Worm (Caenorhabditis elegans) whole organism, L3 larva: ENCODE data around the gene rad-23.

ENCODE experiments used
- R02D3.7 ChIP-seq: fragments of 150-350 bp; optimal IDR thresholded peaks from 2 replicates; lab custom pipeline; 2014; ENCODE audit warnings: missing biosample characterization, missing genetic modification characterization
- ZK546.5 ChIP-seq: sonication (generic microtip); optimal IDR thresholded peaks from 2 replicates; lab custom pipeline; 2017; ENCODE audit warnings: missing biosample characterization, missing genetic modification characterization
- ama-1 ChIP-seq: fragments of 150-350 bp; optimal IDR thresholded peaks from 2 replicates; lab custom pipeline; 2018
- egl-27 ChIP-seq: sonication (generic microtip); optimal IDR thresholded peaks from 4 replicates; lab custom pipeline; 2017; ENCODE audit warnings: missing biosample characterization, missing genetic modification reagents, missing genetic modification characterization
- elt-3 ChIP-seq, 3 experiments: fragments of 150-350 bp in 1 of 3; sonication (generic microtip) in 2 of 3; optimal IDR thresholded peaks; 2 replicates in 2 of 3; 4 replicates in 1 of 3; lab custom pipeline; 2014 to 2017; ENCODE audit warnings: missing biosample characterization in 3 of 3, missing genetic modification characterization in 3 of 3
- fos-1 ChIP-seq: fragments of 150-350 bp; optimal IDR thresholded peaks from 2 replicates; lab custom pipeline; 2014; ENCODE audit warnings: missing biosample characterization, missing genetic modification characterization
- mml-1 ChIP-seq: fragments of 150-350 bp; sonication (generic microtip); optimal IDR thresholded peaks from 3 replicates; lab custom pipeline; 2014; ENCODE audit warnings: missing biosample characterization, missing genetic modification characterization
- nhr-23 ChIP-seq: fragments of 150-350 bp; optimal IDR thresholded peaks from 2 replicates; lab custom pipeline; 2014; ENCODE audit warnings: missing biosample characterization, missing genetic modification reagents, missing genetic modification characterization
- nhr-237 ChIP-seq: fragments of 150-350 bp; optimal IDR thresholded peaks from 2 replicates; lab custom pipeline; 2014; ENCODE audit warnings: missing biosample characterization, missing genetic modification characterization
- nhr-25 ChIP-seq: sonication (generic microtip); optimal IDR thresholded peaks from 2 replicates; lab custom pipeline; 2017; ENCODE audit warnings: missing biosample characterization, missing genetic modification characterization
- nhr-28 ChIP-seq: fragments of 150-350 bp; optimal IDR thresholded peaks from 2 replicates; lab custom pipeline; 2014; ENCODE audit warnings: missing biosample characterization, missing genetic modification characterization
- skn-1 ChIP-seq: fragments of 150-350 bp; optimal IDR thresholded peaks from 2 replicates; lab custom pipeline; 2014; ENCODE audit warnings: missing biosample characterization, missing genetic modification characterization
- unc-39 ChIP-seq: sonication (generic microtip); optimal IDR thresholded peaks from 4 replicates; lab custom pipeline; 2017; ENCODE audit warnings: missing biosample characterization, missing genetic modification characterization
- zag-1 ChIP-seq: fragments of 150-350 bp; optimal IDR thresholded peaks from 2 replicates; lab custom pipeline; 2014; ENCODE audit warnings: missing biosample characterization, missing genetic modification characterization

DNA sequence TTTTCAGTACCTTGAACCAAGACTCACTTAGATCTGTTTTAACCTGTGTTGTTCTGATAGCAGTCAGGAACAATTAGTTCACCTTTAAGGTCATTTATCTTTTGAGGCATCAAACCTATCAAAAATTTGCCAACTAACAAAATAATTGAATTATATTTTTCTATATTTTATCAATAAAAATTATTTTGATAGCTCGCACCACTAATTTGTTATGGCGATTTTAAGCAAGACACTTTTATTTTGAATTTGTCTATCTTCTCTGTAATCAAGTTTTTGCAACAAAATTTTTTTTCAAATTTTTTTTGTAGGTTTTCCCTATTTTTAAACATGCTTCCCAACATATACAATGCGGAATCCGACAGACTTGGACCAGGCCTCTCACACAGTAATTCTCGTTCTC, 36.1 kb upstream of the rad-23 start, which contains the start of gene kel-1:
- no peak for TF ChIP-seq R02D3.7
- TF ChIP-seq elt-3 (tag; optimal IDR thresholded peaks at IDR 0.05; lab: Kevin White, UChicago), result no peak
- TF ChIP-seq fos-1 (tag; lab: Kevin White, UChicago), result no peak
- TF ChIP-seq zag-1 (tag; lab: Kevin White, UChicago), result no peak
- TF ChIP-seq mml-1 (tag; lab: Kevin White, UChicago), result no peak
- TF ChIP-seq nhr-23 (tag; lab: Kevin White, UChicago), result no peak
- no peak for TF ChIP-seq ZK546.5
- TF ChIP-seq nhr-25 (tag; lab: Kevin White, UChicago), result no peak
- no peak for TF ChIP-seq nhr-28 (tag; lab: Kevin White, UChicago)
- no peak for TF ChIP-seq nhr-237 (tag; lab: Kevin White, UChicago)
- TF ChIP-seq ama-1, result no peak
- TF ChIP-seq egl-27 (tag; lab: Kevin White, UChicago), result no peak
- TF ChIP-seq skn-1 (tag; lab: Kevin White, UChicago), result no peak
- TF ChIP-seq unc-39 (tag; lab: Kevin White, UChicago), result no peak
